Fruit fly (Drosophila melanogaster): ENCODE data around the gene CG42740.

Gene CG42740

DNA sequence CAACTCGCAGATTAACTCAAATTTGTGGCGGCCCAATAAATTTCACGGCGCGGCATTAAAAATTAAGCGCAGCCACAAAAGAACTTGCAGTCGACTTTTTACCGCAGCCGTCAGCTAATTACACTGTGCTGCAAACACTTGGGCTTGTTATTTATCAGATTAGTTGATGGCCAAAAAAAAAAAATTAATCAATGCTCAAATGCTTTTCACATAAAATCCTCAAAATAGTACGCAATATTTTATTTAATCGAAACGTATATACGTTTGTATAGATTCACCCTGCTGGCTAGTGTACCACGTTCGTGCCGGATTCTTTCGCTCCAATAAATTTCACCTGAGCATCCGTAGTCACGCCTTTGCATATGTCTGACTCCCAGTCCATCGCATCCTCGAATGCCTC is 9.0 kb downstream of the CG42740 start (continued):
- no peak for TF ChIP-seq Met (GFP tag; optimal IDR thresholded peaks at IDR 0.05)
- peak; percentile 75 for TF ChIP-seq Hr39 (GFP tag; optimal IDR thresholded peaks at IDR 0.05)
- TF ChIP-seq Blimp-1 (GFP tag; optimal IDR thresholded peaks at IDR 0.05) = no peak
- no peak for TF ChIP-seq Lpt (GFP tag; optimal IDR thresholded peaks at IDR 0.05)
- TF ChIP-seq CG32006 (GFP tag; optimal IDR thresholded peaks at IDR 0.05) = no peak
- TF ChIP-seq Eip93F (GFP tag; optimal IDR thresholded peaks at IDR 0.05) = no peak
- peak; percentile 50 for TF ChIP-seq Sox14 (GFP tag; optimal IDR thresholded peaks at IDR 0.05)
- peak; percentile 69 for TF ChIP-seq CG3919 (GFP tag; optimal IDR thresholded peaks at IDR 0.05)
- peak; percentile 70 for TF ChIP-seq esn (GFP tag; optimal IDR thresholded peaks at IDR 0.05)
- no peak for TF ChIP-seq Gug (GFP tag; IDR thresholded peaks at IDR 0.05)
- peak; percentile 33 for TF ChIP-seq vri (GFP tag; optimal IDR thresholded peaks at IDR 0.05)
- TF ChIP-seq CG11762 (GFP tag; optimal IDR thresholded peaks at IDR 0.05; ENCODE audit: insufficient read depth) = peak; percentile 14
- TF ChIP-seq Eip78C (GFP tag) = peak; percentile 78
- TF ChIP-seq dsx (GFP tag; optimal IDR thresholded peaks at IDR 0.05; ENCODE audit: poor library complexity, severe bottlenecking) = no peak
- TF ChIP-seq Sox15 (GFP tag; optimal IDR thresholded peaks at IDR 0.05) = peak; percentile 43
- TF ChIP-seq dac (GFP tag; optimal IDR thresholded peaks at IDR 0.05) = no peak
- TF ChIP-seq CG6163 (GFP tag; IDR thresholded peaks at IDR 0.05) = peak; percentile 82
- TF ChIP-seq CG10669 (GFP tag; optimal IDR thresholded peaks at IDR 0.05) = peak; percentile 50
- TF ChIP-seq eg (GFP tag; IDR thresholded peaks at IDR 0.05) = peak; percentile 58
- peak; percentile 53 for TF ChIP-seq Ets21C (GFP tag; optimal IDR thresholded peaks at IDR 0.05)
- peak; percentile 40 for TF ChIP-seq Ets96B (tag; optimal IDR thresholded peaks at IDR 0.05)
- TF ChIP-seq svp (GFP tag) = peak; percentile 80
- no peak for TF ChIP-seq CG15336 (GFP tag; IDR thresholded peaks at IDR 0.05)
- peak; percentile 40 for TF ChIP-seq CG7368 (GFP tag; optimal IDR thresholded peaks at IDR 0.05)
- no peak for TF ChIP-seq CG16779 (tag; optimal IDR thresholded peaks at IDR 0.05)
- peak; percentile 35 for TF ChIP-seq CG11902 (GFP tag; optimal IDR thresholded peaks at IDR 0.05)
- TF ChIP-seq CG11294 (GFP tag; IDR thresholded peaks at IDR 0.05) = no peak
- TF ChIP-seq CG6792 (GFP tag; optimal IDR thresholded peaks at IDR 0.05) = peak; percentile 66
- peak; percentile 54 for TF ChIP-seq lz (GFP tag; optimal IDR thresholded peaks at IDR 0.05)
- no peak for TF ChIP-seq salr (GFP tag; optimal IDR thresholded peaks at IDR 0.05)
- peak; percentile 54 for TF ChIP-seq acj6 (GFP tag; optimal IDR thresholded peaks at IDR 0.05)
- TF ChIP-seq Hr38 (GFP tag; optimal IDR thresholded peaks at IDR 0.05) = no peak
- peak; percentile 22 for TF ChIP-seq CG10631 (GFP tag; optimal IDR thresholded peaks at IDR 0.05)
- TF ChIP-seq CG8119 (GFP tag; IDR thresholded peaks at IDR 0.05) = no peak
- TF ChIP-seq cyc (GFP tag; optimal IDR thresholded peaks at IDR 0.05) = peak; percentile 70
- peak; percentile 72 for TF ChIP-seq topi (GFP tag; optimal IDR thresholded peaks at IDR 0.05)
- peak; percentile 52 for TF ChIP-seq OdsH (GFP tag; optimal IDR thresholded peaks at IDR 0.05)
- no peak for TF ChIP-seq fd85E (GFP tag; optimal IDR thresholded peaks at IDR 0.05)
- TF ChIP-seq ss (GFP tag; optimal IDR thresholded peaks at IDR 0.05) = peak in 1 of 2 experiments; percentile 27
- TF ChIP-seq fd59A (GFP tag; optimal IDR thresholded peaks at IDR 0.05) = no peak
- peak; percentile 56 for TF ChIP-seq Sox102F (GFP tag; optimal IDR thresholded peaks at IDR 0.05)

DNA sequence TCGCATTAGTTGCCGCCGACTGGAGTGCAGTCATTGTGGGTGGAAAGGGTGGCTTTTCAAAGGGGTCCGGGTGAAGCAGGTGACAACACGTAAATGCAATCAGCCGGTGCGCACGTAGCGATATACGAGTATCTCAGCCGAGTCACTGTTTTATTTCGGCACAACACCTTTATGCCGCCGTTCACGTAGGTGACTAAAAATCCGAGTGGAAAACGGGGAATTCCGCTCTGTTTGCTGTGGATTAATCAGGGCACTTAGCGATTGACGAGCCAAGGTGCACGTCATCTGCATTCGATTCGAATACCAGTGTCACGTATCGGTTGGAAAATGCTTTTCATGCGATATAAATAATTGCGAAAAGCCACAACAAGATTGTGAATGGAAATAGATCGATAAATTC is 16.3 kb downstream of the CG42740 start:
- no peak for TF ChIP-seq CG32006 (GFP tag; optimal IDR thresholded peaks at IDR 0.05)
- TF ChIP-seq CG16779 (tag; optimal IDR thresholded peaks at IDR 0.05) = no peak
- TF ChIP-seq acj6 (GFP tag; optimal IDR thresholded peaks at IDR 0.05) = no peak
- no peak for TF ChIP-seq fkh (GFP tag; optimal IDR thresholded peaks at IDR 0.05)
- TF ChIP-seq CG11762 (GFP tag; optimal IDR thresholded peaks at IDR 0.05; ENCODE audit: insufficient read depth) = no peak
- no peak for TF ChIP-seq Lpt (GFP tag; optimal IDR thresholded peaks at IDR 0.05)
- no peak for TF ChIP-seq Ets21C (GFP tag; optimal IDR thresholded peaks at IDR 0.05)
- no peak for TF ChIP-seq CG6808 (GFP tag; optimal IDR thresholded peaks at IDR 0.05)
- TF ChIP-seq lz (GFP tag; optimal IDR thresholded peaks at IDR 0.05) = no peak
- no peak for TF ChIP-seq fd59A (GFP tag; optimal IDR thresholded peaks at IDR 0.05)
- no peak for TF ChIP-seq CG6276 (GFP tag; optimal IDR thresholded peaks at IDR 0.05)
- TF ChIP-seq spab (GFP tag; optimal IDR thresholded peaks at IDR 0.05) = no peak
- TF ChIP-seq CG10631 (GFP tag; optimal IDR thresholded peaks at IDR 0.05) = no peak
- no peak for TF ChIP-seq Smox (GFP tag; optimal IDR thresholded peaks at IDR 0.05)
- TF ChIP-seq CG8632 (GFP tag; optimal IDR thresholded peaks at IDR 0.05) = no peak
- no peak for TF ChIP-seq CG11902 (GFP tag; optimal IDR thresholded peaks at IDR 0.05)
- no peak for TF ChIP-seq svp (GFP tag)
- TF ChIP-seq esn (GFP tag; optimal IDR thresholded peaks at IDR 0.05) = no peak

Measured in whole organism, prepupa.